Worm (Caenorhabditis elegans) whole organism, young adult: ENCODE measurements around the gene lrx-1.

Experiments used
- B0019.2 ChIP-seq: fragments of 200-800 bp; sonication (Bioruptor generic); conservative IDR thresholded peaks from 2 replicates; pipeline ENCODE4 v1.3.6; 2022; ENCODE audit warnings: missing genetic modification reagents, missing genetic modification characterization, missing compliant biosample characterization
- B0261.1 ChIP-seq: sonication (generic microtip); optimal IDR thresholded peaks from 2 replicates; lab custom pipeline; 2016; ENCODE audit warnings: mild to moderate bottlenecking, missing genetic modification characterization, moderate library complexity, missing compliant biosample characterization
- C17E4.6 ChIP-seq: fragments of 200-800 bp; sonication (Bioruptor generic); IDR thresholded peaks from 2 replicates; pipeline ENCODE4 v1.3.6; 2022; ENCODE audit warnings: missing genetic modification reagents, missing genetic modification characterization, missing compliant biosample characterization
- D2030.7 ChIP-seq: fragments of 200-800 bp; sonication (Bioruptor generic); IDR thresholded peaks from 2 replicates; pipeline ENCODE4 v1.3.6; 2022; ENCODE audit warnings: missing genetic modification reagents, missing genetic modification characterization, missing compliant biosample characterization
- F49E8.2 ChIP-seq: sonication (generic microtip); optimal IDR thresholded peaks from 3 replicates; lab custom pipeline; 2017; ENCODE audit warnings: missing genetic modification characterization, mild to moderate bottlenecking, missing compliant biosample characterization, antibody characterized with exemption, moderate library complexity; ENCODE audit not compliant: insufficient read depth
- F57C9.4 ChIP-seq: sonication (generic microtip); optimal IDR thresholded peaks from 2 replicates; lab custom pipeline; 2017; ENCODE audit warnings: mild to moderate bottlenecking, missing genetic modification characterization, missing compliant biosample characterization
- K12H6.12 ChIP-seq: fragments of 200-800 bp; sonication (Bioruptor generic); optimal IDR thresholded peaks from 2 replicates; lab custom pipeline; 2018; ENCODE audit warnings: mild to moderate bottlenecking, missing genetic modification characterization, missing compliant biosample characterization
- T07F8.4 ChIP-seq: sonication (generic microtip); optimal IDR thresholded peaks from 2 replicates; lab custom pipeline; 2016; ENCODE audit warnings: mild to moderate bottlenecking, missing genetic modification characterization, moderate library complexity, missing compliant biosample characterization
- Y53G8AR.9 ChIP-seq: fragments of 200-800 bp; sonication (Bioruptor generic); conservative IDR thresholded peaks from 2 replicates; pipeline ENCODE4 v1.3.6; 2022; ENCODE audit warnings: missing genetic modification reagents, missing genetic modification characterization, missing compliant biosample characterization
- Y79H2A.3 ChIP-seq: fragments of 200-800 bp; sonication (Bioruptor generic); conservative IDR thresholded peaks from 2 replicates; pipeline ENCODE4 v1.3.6; 2022; ENCODE audit warnings: missing genetic modification reagents, missing genetic modification characterization, missing compliant biosample characterization
- ama-1 ChIP-seq, 3 experiments: fragments of 150-350 bp in 1 of 3; sonication (generic microtip) in 2 of 3; optimal IDR thresholded peaks; 2 replicates each; lab custom pipeline; 2014 to 2018; ENCODE audit warnings: missing biosample characterization in 2 of 3, missing genetic modification characterization in 2 of 3, missing genetic modification reagents in 2 of 3
- aptf-3 ChIP-seq: fragments of 200-800 bp; sonication (Bioruptor generic); IDR thresholded peaks from 2 replicates; pipeline ENCODE4 v1.3.6; 2022; ENCODE audit warnings: missing genetic modification characterization, missing compliant biosample characterization
- atf-7 ChIP-seq: sonication (generic microtip); optimal IDR thresholded peaks from 2 replicates; lab custom pipeline; 2017; ENCODE audit warnings: mild to moderate bottlenecking, missing genetic modification characterization, missing compliant biosample characterization
- attf-6 ChIP-seq: fragments of 200-800 bp; sonication (Bioruptor generic); IDR thresholded peaks from 2 replicates; pipeline ENCODE4 v1.3.6; 2022; ENCODE audit warnings: missing genetic modification reagents, missing genetic modification characterization, missing compliant biosample characterization
- ccch-3 ChIP-seq: fragments of 200-800 bp; sonication (Bioruptor generic); optimal IDR thresholded peaks from 2 replicates; lab custom pipeline; 2018; ENCODE audit warnings: mild to moderate bottlenecking, missing genetic modification characterization, missing compliant biosample characterization
- chd-7 ChIP-seq: sonication (generic microtip); optimal IDR thresholded peaks from 2 replicates; lab custom pipeline; 2016; ENCODE audit warnings: mild to moderate bottlenecking, missing genetic modification characterization, moderate library complexity, missing compliant biosample characterization
- dpl-1 ChIP-seq: fragments of 150-350 bp; optimal IDR thresholded peaks from 2 replicates; lab custom pipeline; 2014; ENCODE audit warnings: missing biosample characterization, missing genetic modification reagents, missing genetic modification characterization
- egl-18 ChIP-seq: fragments of 200-800 bp; sonication (Bioruptor generic); IDR thresholded peaks from 2 replicates; pipeline ENCODE4 v1.3.6; 2022; ENCODE audit warnings: missing genetic modification reagents, missing genetic modification characterization, missing compliant biosample characterization
- ekl-4 ChIP-seq: fragments of 200-800 bp; sonication (Bioruptor generic); IDR thresholded peaks from 2 replicates; pipeline ENCODE4 v1.3.6; 2022; ENCODE audit warnings: missing genetic modification reagents, missing genetic modification characterization, missing compliant biosample characterization
- lag-1 ChIP-seq: fragments of 200-800 bp; sonication (Bioruptor generic); IDR thresholded peaks from 2 replicates; pipeline ENCODE4 v1.3.6; 2022; ENCODE audit warnings: missing genetic modification reagents, missing genetic modification characterization, missing compliant biosample characterization
- lin-35 ChIP-seq, 3 experiments: fragments of 150-350 bp in 2 of 3; sonication (generic microtip) in 1 of 3; optimal IDR thresholded peaks; 2 replicates each; lab custom pipeline; 2014 to 2018; ENCODE audit warnings: missing biosample characterization in 3 of 3, missing genetic modification characterization in 3 of 3, missing genetic modification reagents in 3 of 3
- lin-40 ChIP-seq: sonication (generic microtip); optimal IDR thresholded peaks from 2 replicates; lab custom pipeline; 2016; ENCODE audit warnings: missing genetic modification characterization, mild to moderate bottlenecking, missing compliant biosample characterization, missing genotype, missing genetic modification reagents
- lir-1 ChIP-seq: fragments of 200-800 bp; sonication (Bioruptor generic); conservative IDR thresholded peaks from 2 replicates; pipeline ENCODE4 v1.3.6; 2022; ENCODE audit warnings: missing genetic modification reagents, missing genetic modification characterization, missing compliant biosample characterization
- lsy-27 ChIP-seq: sonication (generic microtip); optimal IDR thresholded peaks from 2 replicates; lab custom pipeline; 2017; ENCODE audit warnings: missing genetic modification characterization, mild to moderate bottlenecking, missing compliant biosample characterization, antibody characterized with exemption, missing genotype, borderline replicate concordance; ENCODE audit not compliant: insufficient read depth
- madf-8 ChIP-seq: fragments of 200-800 bp; sonication (Bioruptor generic); conservative IDR thresholded peaks from 2 replicates; pipeline ENCODE4 v1.3.6; 2022; ENCODE audit warnings: missing genetic modification reagents, missing genetic modification characterization, missing compliant biosample characterization
- mcd-1 ChIP-seq: fragments of 200-800 bp; sonication (Bioruptor generic); IDR thresholded peaks from 2 replicates; pipeline ENCODE4 v1.3.6; 2022; ENCODE audit warnings: missing genetic modification reagents, missing genetic modification characterization, missing compliant biosample characterization
- nfya-1 ChIP-seq: sonication (generic microtip); optimal IDR thresholded peaks from 2 replicates; lab custom pipeline; 2017; ENCODE audit warnings: antibody characterized with exemption, missing compliant biosample characterization, missing genetic modification characterization, borderline replicate concordance; ENCODE audit not compliant: insufficient read depth
- nfyb-1 ChIP-seq: fragments of 200-800 bp; sonication (Bioruptor generic); IDR thresholded peaks from 2 replicates; pipeline ENCODE4 v1.3.6; 2022; ENCODE audit warnings: missing genetic modification reagents, missing genetic modification characterization, missing compliant biosample characterization
- nhr-179 ChIP-seq: sonication (generic microtip); optimal IDR thresholded peaks from 2 replicates; lab custom pipeline; 2016; ENCODE audit warnings: mild to moderate bottlenecking, missing genetic modification characterization, missing compliant biosample characterization
- pbrm-1 ChIP-seq: fragments of 200-800 bp; sonication (Bioruptor generic); IDR thresholded peaks from 2 replicates; pipeline ENCODE4 v1.3.6; 2022; ENCODE audit warnings: missing genetic modification reagents, missing genetic modification characterization, missing compliant biosample characterization
- pha-4 ChIP-seq: fragments of 150-350 bp; sonication (generic microtip); optimal IDR thresholded peaks from 2 replicates; lab custom pipeline; 2014; ENCODE audit warnings: missing biosample characterization, missing genetic modification reagents, missing genetic modification characterization
- somi-1 ChIP-seq: fragments of 200-800 bp; sonication (Bioruptor generic); optimal IDR thresholded peaks from 2 replicates; lab custom pipeline; 2018; ENCODE audit warnings: mild to moderate bottlenecking, missing genetic modification characterization, missing compliant biosample characterization
- tbp1 ChIP-seq: fragments of 200-800 bp; sonication (Bioruptor generic); optimal IDR thresholded peaks from 2 replicates; lab custom pipeline; 2018; ENCODE audit warnings: mild to moderate bottlenecking, missing genetic modification characterization, missing compliant biosample characterization
- zfh-2 ChIP-seq: fragments of 200-800 bp; sonication (Bioruptor generic); conservative IDR thresholded peaks from 2 replicates; pipeline ENCODE4 v1.3.6; 2022; ENCODE audit warnings: missing genetic modification reagents, missing genetic modification characterization, missing compliant biosample characterization
- ztf-26 ChIP-seq: sonication (generic microtip); optimal IDR thresholded peaks from 2 replicates; lab custom pipeline; 2017; ENCODE audit warnings: missing genetic modification characterization, missing compliant biosample characterization
- ztf-28 ChIP-seq: fragments of 200-800 bp; sonication (Bioruptor generic); IDR thresholded peaks from 2 replicates; pipeline ENCODE4 v1.3.6; 2022; ENCODE audit warnings: missing genetic modification reagents, missing genetic modification characterization, missing compliant biosample characterization
- ztf-3 ChIP-seq: fragments of 200-800 bp; sonication (Bioruptor generic); optimal IDR thresholded peaks from 2 replicates; lab custom pipeline; 2018; ENCODE audit warnings: mild to moderate bottlenecking, missing genetic modification characterization, missing compliant biosample characterization
- ztf-6 ChIP-seq: fragments of 200-800 bp; sonication (Bioruptor generic); IDR thresholded peaks from 2 replicates; pipeline ENCODE4 v1.3.6; 2022; ENCODE audit warnings: missing genetic modification reagents, missing genetic modification characterization, missing compliant biosample characterization

The lrx-1 gene

DNA sequence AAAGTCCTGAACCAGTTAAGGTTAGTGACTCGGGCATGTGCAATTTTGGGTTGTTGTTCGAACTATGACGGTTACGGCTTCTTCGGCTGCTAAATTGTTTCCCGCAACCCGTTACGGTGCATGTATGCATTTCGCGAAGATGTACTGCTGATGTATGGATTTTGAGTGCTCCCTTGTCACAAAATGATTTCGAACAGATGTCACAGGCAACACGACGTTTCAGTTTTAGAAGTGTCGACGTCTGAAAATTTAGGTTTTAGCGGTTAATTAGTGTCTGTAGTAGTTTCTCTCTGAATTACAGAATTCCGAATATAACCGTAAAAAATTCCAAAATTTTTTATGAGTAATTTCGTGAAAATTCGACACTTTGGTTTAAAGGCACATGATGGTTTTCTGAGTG lies 23.3 kb downstream of the lrx-1 start (continued):
- TF ChIP-seq aptf-3 (GFP tag; lab: Robert Waterston, UW) (no peak), F57C9.4 (no peak), ztf-28 (0 out of 2 replicates have a peak, but pooled peaks have one; percentile 9), Y79H2A.3 (GFP tag; lab: Robert Waterston, UW) (0 out of 2 replicates have a peak, but pooled peaks have one; percentile 43), mcd-1 (GFP tag; lab: Robert Waterston, UW) (no peak), lag-1 (no peak), lin-35 (GFP tag; optimal IDR thresholded peaks at IDR 0.05; lab: Kevin White, UChicago) (peak in 1 of 3 experiments; percentile 4)

DNA sequence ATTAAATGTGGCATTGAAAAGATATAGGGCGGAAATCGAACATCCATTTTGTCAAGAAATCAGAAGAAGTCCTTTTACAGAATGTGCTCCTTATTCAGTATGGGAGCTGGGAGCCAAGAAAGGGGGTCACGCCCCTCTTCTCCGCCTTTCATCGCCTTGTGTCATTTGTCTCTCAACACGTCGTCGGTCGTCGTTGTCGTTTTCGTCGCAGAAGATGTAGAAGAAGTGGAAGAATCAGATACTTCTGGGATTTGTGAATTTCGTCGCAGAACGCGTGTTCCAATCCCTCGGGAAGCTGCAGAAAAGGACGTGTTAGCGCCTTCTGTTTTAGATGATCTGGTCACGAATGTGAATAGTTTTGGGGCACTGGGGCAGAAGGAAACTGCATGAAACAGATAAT lies 24.6 kb downstream of the lrx-1 start, which contains the start of gene bnc-1:
Gene bnc-1, minus strand, starts transcription at position 101 of the 400 bp plus-strand sequence.
- no peak for TF ChIP-seq somi-1 (GFP tag; lab: Kevin White, UChicago)
- TF ChIP-seq ekl-4 = no peak
- no peak for TF ChIP-seq ztf-6 (GFP tag; lab: Robert Waterston, UW)
- no peak for TF ChIP-seq B0019.2 (GFP tag; lab: Robert Waterston, UW)
- TF ChIP-seq lag-1 = no peak
- no peak for TF ChIP-seq lin-40 (tag; lab: Kevin White, UChicago)
- TF ChIP-seq D2030.7 (GFP tag; lab: Robert Waterston, UW) = no peak
- no peak for TF ChIP-seq attf-6 (GFP tag; lab: Robert Waterston, UW)
- no peak for TF ChIP-seq nhr-179 (tag; lab: Kevin White, UChicago)
- no peak for TF ChIP-seq ztf-26 (tag; lab: Kevin White, UChicago)
- no peak for TF ChIP-seq chd-7 (tag; lab: Kevin White, UChicago)
- TF ChIP-seq egl-18 (GFP tag; lab: Robert Waterston, UW) = no peak
- no peak for TF ChIP-seq nfya-1 (tag; lab: Kevin White, UChicago)
- no peak for TF ChIP-seq pha-4 (tag; lab: Kevin White, UChicago)
- no peak for TF ChIP-seq ccch-3 (GFP tag; lab: Kevin White, UChicago)

DNA sequence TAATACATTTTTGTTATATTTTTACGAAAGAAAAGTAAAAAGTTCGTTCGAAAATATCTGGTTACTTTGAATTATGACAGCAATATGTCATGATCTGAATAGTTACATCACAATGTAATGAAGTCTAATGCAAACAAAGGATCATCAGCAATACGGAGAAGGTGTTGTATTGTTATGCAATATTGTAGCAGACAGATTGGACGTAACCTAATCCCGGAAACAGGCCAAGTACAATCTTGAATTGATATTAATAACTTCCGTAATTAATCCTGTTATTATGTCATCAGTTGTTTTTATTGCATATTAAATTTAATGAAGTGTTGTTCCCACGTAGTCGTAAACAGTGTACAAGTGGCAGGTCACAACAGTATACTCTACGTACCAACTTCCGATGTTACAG lies 29.1 kb downstream of the lrx-1 start:
- TF ChIP-seq Y53G8AR.9 (GFP tag; lab: Robert Waterston, UW) = no peak
- no peak for TF ChIP-seq ama-1 (optimal IDR thresholded peaks at IDR 0.05; lab: Kevin White, UChicago)
- TF ChIP-seq ama-1 (GFP tag; optimal IDR thresholded peaks at IDR 0.05; lab: Kevin White, UChicago) = no peak
- TF ChIP-seq nfyb-1 (GFP tag; lab: Robert Waterston, UW) = no peak
- no peak for TF ChIP-seq ztf-3 (GFP tag; lab: Kevin White, UChicago)
- no peak for TF ChIP-seq attf-6 (GFP tag; lab: Robert Waterston, UW)
- no peak for TF ChIP-seq pbrm-1 (GFP tag; lab: Robert Waterston, UW)
- no peak for TF ChIP-seq F49E8.2 (tag; lab: Kevin White, UChicago)
- no peak for TF ChIP-seq atf-7 (tag; lab: Kevin White, UChicago)
- no peak for TF ChIP-seq lir-1 (GFP tag; lab: Robert Waterston, UW)
- TF ChIP-seq lin-35 (GFP tag; optimal IDR thresholded peaks at IDR 0.05; lab: Kevin White, UChicago) = no peak
- no peak for TF ChIP-seq K12H6.12 (tag; lab: Kevin White, UChicago)
- no peak for TF ChIP-seq zfh-2
- TF ChIP-seq madf-8 (GFP tag; lab: Robert Waterston, UW) = no peak
- no peak for TF ChIP-seq B0261.1 (tag; lab: Kevin White, UChicago)
- TF ChIP-seq, all 124 proteins: peak for 0

DNA sequence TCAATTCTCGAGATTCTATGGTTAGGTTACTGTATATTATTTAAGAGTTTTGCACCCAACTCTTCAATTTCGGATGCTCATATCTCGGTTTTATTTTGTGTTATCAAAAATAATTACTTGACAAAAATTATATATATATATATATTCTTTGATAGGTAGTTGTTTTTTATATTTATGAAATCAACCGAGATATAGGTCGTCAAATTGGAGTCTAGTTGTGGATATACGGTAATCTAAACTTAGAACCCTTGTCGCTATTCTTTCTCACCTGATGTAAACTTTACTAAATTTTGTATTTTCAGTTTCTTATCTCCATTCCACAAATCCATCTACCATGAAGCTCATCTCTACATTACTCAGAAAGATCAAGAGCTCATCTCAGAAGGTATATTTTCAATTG lies 30.8 kb downstream of the lrx-1 start, which contains the start of gene F55C5.10:
Gene F55C5.10, plus strand, starts transcription at position 301 of the 400 bp plus-strand sequence.
- TF ChIP-seq tbp1 (GFP tag; lab: Kevin White, UChicago) (no peak), dpl-1 (GFP tag; lab: Kevin White, UChicago) (no peak), T07F8.4 (no peak), C17E4.6 (no peak), lsy-27 (tag; lab: Kevin White, UChicago) (no peak), Y79H2A.3 (GFP tag; lab: Robert Waterston, UW) (no peak)
